Fruit fly (Drosophila melanogaster): Measurements from ENCODE around the gene TM9SF2.

Gene TM9SF2

dm6 chr2L:20758847-20759465, 24.8 kb upstream of the TM9SF2 start (continued):
- TF ChIP-seq ci (GFP tag; IDR thresholded peaks at IDR 0.05) (no peak; the same call in 2 of the 3 replicates), Abd-B (GFP tag; optimal IDR thresholded peaks at IDR 0.05) (peak; percentile 55), Ssrp (tag; optimal IDR thresholded peaks at IDR 0.05) (peak; percentile 34), ttk (GFP tag; IDR thresholded peaks at IDR 0.05) (no peak), Eip74EF (GFP tag; optimal IDR thresholded peaks at IDR 0.05) (no peak), CG7372 (GFP tag; IDR thresholded peaks at IDR 0.05) (peak; percentile 75), CG8478 (optimal IDR thresholded peaks at IDR 0.05) (no peak), Aef1 (GFP tag; IDR thresholded peaks at IDR 0.05) (peak; percentile 79), CG32767 (GFP tag; IDR thresholded peaks at IDR 0.05) (no peak), Gsc (GFP tag; IDR thresholded peaks at IDR 0.05) (no peak), Hmx (GFP tag; optimal IDR thresholded peaks at IDR 0.05) (no peak), CG3838 (GFP tag; optimal IDR thresholded peaks at IDR 0.05) (no peak), jing (GFP tag; optimal IDR thresholded peaks at IDR 0.05) (no peak), hb (GFP tag; IDR thresholded peaks at IDR 0.05; ENCODE audit: partially characterized antibody) (no peak), Doc3 (GFP tag; IDR thresholded peaks at IDR 0.05; ENCODE audit: partially characterized antibody) (no peak), CG12219 (GFP tag; optimal IDR thresholded peaks at IDR 0.05) (peak; percentile 38), croc (GFP tag; conservative IDR thresholded peaks at IDR 0.05) (peak; percentile 24; the same call in 1 of the 3 replicates), Xbp1 (GFP tag; optimal IDR thresholded peaks at IDR 0.05) (peak; percentile 45), sr (GFP tag; IDR thresholded peaks at IDR 0.05) (peak; percentile 66; the same call in 2 of the 3 replicates), CG1647 (GFP tag; optimal IDR thresholded peaks at IDR 0.05) (peak; percentile 14), CG17829 (tag; optimal IDR thresholded peaks at IDR 0.05) (peak; percentile 72), CG10274 (GFP tag; optimal IDR thresholded peaks at IDR 0.05) (peak; percentile 59), CG17385 (GFP tag; optimal IDR thresholded peaks at IDR 0.05) (peak; percentile 48), CG17912 (GFP tag; optimal IDR thresholded peaks at IDR 0.05) (no peak), Fer2 (tag; optimal IDR thresholded peaks at IDR 0.05) (peak; percentile 36), maf-S (GFP tag; optimal IDR thresholded peaks at IDR 0.05) (peak; percentile 22), CG9437 (GFP tag; optimal IDR thresholded peaks at IDR 0.05) (no peak), Kr (GFP tag; optimal IDR thresholded peaks at IDR 0.05) (no peak), CG34422 (GFP tag; IDR thresholded peaks at IDR 0.05) (peak; percentile 64; the same call in 2 of the 3 replicates), CG11093 (GFP tag; IDR thresholded peaks at IDR 0.05) (no peak), nerfin-1 (tag; optimal IDR thresholded peaks at IDR 0.05) (no peak), Meics (GFP tag; optimal IDR thresholded peaks at IDR 0.05) (peak; percentile 88), cas (GFP tag; IDR thresholded peaks at IDR 0.05) (peak; percentile 61), CG13775 (GFP tag; optimal IDR thresholded peaks at IDR 0.05) (peak; percentile 61), Tbp (GFP tag; optimal IDR thresholded peaks at IDR 0.05) (no peak), dati (GFP tag; IDR thresholded peaks at IDR 0.05) (no peak), run (tag; optimal IDR thresholded peaks at IDR 0.05) (no peak), CG43689 (GFP tag; IDR thresholded peaks at IDR 0.05) (peak; percentile 54; the same call in 1 of the 2 replicates), yki (optimal IDR thresholded peaks at IDR 0.05) (no peak), CG3163 (GFP tag; optimal IDR thresholded peaks at IDR 0.05) (no peak), toy (GFP tag; IDR thresholded peaks at IDR 0.05) (peak; percentile 70), CkIIα-i1 (GFP tag; IDR thresholded peaks at IDR 0.05) (no peak), CG1602 (GFP tag; optimal IDR thresholded peaks at IDR 0.05) (peak; percentile 5), klu (GFP tag; IDR thresholded peaks at IDR 0.05) (peak; percentile 78), dpn (GFP tag; optimal IDR thresholded peaks at IDR 0.05) (peak; percentile 56 to 59), CG6791 (GFP tag; IDR thresholded peaks at IDR 0.05; ENCODE audit: partially characterized antibody) (no peak), sim (GFP tag; IDR thresholded peaks at IDR 0.05) (no peak), CG7987 (GFP tag; optimal IDR thresholded peaks at IDR 0.05) (peak; percentile 19), HLH4C (GFP tag; IDR thresholded peaks at IDR 0.05; ENCODE audit: partially characterized antibody) (no peak), CG2120 (GFP tag; optimal IDR thresholded peaks at IDR 0.05) (peak; percentile 83), Dip2 (GFP tag; IDR thresholded peaks at IDR 0.05) (no peak)
